Fruit fly (Drosophila melanogaster): ENCODE data around the gene vsg.
A peak's percentile ranks its signal among the peaks of the same experiment; 100 is the strongest.

Gene vsg

dm6 chr3L:9712066-9712789 is 1.9 kb upstream of the vsg start:
- TF ChIP-seq CTCF (optimal IDR thresholded peaks at IDR 0.05): no peak
- no peak for TF ChIP-seq CG8478 (optimal IDR thresholded peaks at IDR 0.05)

DNA sequence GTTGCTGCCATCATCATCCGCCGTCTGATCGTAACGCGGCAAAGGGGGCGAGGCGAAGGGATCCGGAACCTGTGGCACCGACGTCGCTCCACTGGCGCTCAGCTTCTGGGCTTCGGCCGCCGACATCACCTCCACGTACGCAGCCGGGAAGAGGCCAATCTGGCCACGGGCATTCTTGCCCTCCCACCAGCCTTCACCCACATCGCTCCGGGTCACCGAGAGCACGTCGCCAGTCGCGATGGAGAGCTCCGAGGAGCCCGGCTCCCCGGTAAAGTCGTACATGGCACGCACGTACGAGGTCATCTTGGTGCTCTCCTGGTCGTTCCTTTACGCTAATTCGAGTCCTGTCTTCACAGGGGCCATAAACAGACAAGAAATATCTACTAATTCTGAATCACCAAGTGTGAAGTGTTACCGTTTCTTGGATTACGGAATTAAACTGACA is 719 bp upstream of the vsg start, which contains the start of gene SH3PX1:
TSS of gene SH3PX1 (minus strand) at position 445 of the 445 bp plus-strand sequence.
- TF ChIP-seq CTCF (optimal IDR thresholded peaks at IDR 0.05): no peak
- TF ChIP-seq CG8478 (optimal IDR thresholded peaks at IDR 0.05): no peak

DNA sequence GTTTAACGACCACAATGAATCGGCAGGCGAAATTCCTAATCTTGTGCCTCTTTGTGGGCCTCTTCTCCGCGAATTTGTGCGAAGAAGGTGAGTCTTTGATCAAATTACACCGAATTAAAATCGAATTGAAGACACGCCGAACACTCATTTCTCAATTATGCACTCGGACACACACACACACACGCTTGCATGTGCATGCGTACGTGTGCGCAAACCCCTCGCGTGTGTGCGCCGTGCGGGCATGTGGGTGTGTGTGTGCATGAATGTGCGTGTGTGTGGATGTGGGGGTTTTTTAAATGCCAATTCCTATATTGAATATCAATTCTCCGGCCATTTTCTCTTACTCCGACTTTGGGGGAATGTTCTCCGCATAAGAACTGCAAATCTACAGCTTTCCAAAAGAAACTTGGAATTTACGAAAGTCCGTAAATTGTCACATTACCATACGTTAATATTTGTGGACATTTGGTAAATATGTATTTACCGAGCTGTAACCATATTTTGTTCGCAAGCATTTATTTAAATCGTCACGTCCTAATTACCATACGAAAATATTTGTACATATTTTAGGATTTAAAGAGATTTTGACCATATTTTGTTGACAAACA is 517 bp downstream of the vsg start:
- TF ChIP-seq CTCF (optimal IDR thresholded peaks at IDR 0.05): no peak
- no peak for TF ChIP-seq CG8478 (optimal IDR thresholded peaks at IDR 0.05)

DNA sequence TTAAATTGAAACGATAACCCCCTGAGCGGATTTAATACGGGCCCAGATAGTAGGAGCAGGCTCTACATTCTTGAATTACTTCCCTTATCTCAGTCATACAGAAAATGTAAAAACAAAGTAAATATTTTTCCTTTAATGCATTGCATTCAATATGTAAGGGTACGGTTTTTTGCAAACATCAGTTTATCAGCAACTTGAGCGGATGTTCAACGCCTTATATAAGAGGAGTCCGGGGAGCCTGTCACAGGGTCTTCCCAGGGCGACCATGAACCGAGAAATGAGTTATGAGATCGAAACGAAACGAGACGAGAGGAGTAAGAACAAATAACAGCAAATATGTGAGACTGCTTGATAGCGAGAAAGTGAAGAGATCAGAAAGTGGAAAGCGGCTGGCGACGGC is 2.5 kb downstream of the vsg start:
- TF ChIP-seq CTCF (optimal IDR thresholded peaks at IDR 0.05) (no peak), CG8478 (optimal IDR thresholded peaks at IDR 0.05) (no peak)

dm6 chr3L:9717101-9717500 is 3.0 kb downstream of the vsg start:
- TF ChIP-seq CG8478 (optimal IDR thresholded peaks at IDR 0.05) (no peak), CTCF (optimal IDR thresholded peaks at IDR 0.05) (no peak)

dm6 chr3L:9717839-9718238 is 3.7 kb downstream of the vsg start:
- TF ChIP-seq CTCF (optimal IDR thresholded peaks at IDR 0.05) (no peak), CG8478 (optimal IDR thresholded peaks at IDR 0.05) (no peak)

- TF ChIP-seq CTCF (optimal IDR thresholded peaks at IDR 0.05) (no peak), CG8478 (optimal IDR thresholded peaks at IDR 0.05) (no peak)
Observed at dm6 chr3L:9718929-9719328, 4.8 kb downstream of the vsg start, which contains the start of the genes CG18178 and CG14174. Gene CG18178 (minus strand): TSS chr3L:9719144. Gene CG14174 (plus strand): TSS chr3L:9719328.

dm6 chr3L:9720102-9720501 is 6.0 kb downstream of the vsg start:
- no peak for TF ChIP-seq CG8478 (optimal IDR thresholded peaks at IDR 0.05)
- no peak for TF ChIP-seq CTCF (optimal IDR thresholded peaks at IDR 0.05)

DNA sequence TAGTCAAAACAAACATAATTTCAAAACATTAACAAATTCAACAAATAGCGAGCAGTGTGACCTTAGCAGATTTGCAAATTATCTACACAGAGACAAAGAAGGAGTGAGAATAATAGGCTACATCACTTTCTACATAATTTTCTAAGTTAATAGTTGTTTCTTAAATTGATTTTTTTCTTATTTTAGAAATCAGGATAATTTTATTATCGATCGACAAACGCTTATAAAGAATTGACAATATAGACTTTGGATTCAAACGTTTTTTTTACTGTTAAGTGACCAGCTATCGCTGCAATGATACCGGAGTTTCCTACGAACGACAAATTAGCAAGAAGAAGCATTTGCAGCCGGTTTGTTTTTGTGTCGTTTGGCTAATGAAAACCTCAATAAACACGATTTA is 9.0 kb downstream of the vsg start, which contains the start of the genes nbs and defl:
TSS of gene nbs (minus strand) at position 87 of the 400 bp plus-strand sequence.
TSS of gene defl (plus strand) at position 316 of the 400 bp plus-strand sequence.
- TF ChIP-seq CG8478 (optimal IDR thresholded peaks at IDR 0.05): no peak
- TF ChIP-seq CTCF (optimal IDR thresholded peaks at IDR 0.05): no peak

DNA sequence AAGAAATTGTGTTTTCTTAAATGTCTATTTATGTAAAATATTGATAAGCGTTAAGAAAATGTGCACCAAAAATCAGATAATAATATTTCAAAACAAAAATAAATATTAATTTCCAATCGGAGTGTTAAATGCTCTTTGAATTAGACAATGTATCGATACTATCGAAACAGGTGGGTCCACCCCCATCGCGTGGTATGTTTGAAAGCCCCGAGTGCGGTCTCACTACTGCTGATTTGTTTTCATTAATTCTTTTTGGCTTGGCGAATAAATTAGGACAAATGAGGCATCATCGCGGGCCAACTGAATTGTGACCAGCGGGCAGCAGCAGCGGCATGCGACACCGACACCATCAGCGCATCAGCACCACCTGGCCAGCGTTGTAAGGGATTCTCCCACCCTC is 12.6 kb downstream of the vsg start, which contains the start of gene Naa60:
TSS of gene Naa60 (plus strand) at position 189 of the 400 bp plus-strand sequence.
- TF ChIP-seq CTCF (optimal IDR thresholded peaks at IDR 0.05) (peak in 1 of 2 experiments; percentile 29), CG8478 (optimal IDR thresholded peaks at IDR 0.05) (no peak)

- TF ChIP-seq CTCF (optimal IDR thresholded peaks at IDR 0.05) (peak in 1 of 2 experiments; percentile 25), CG8478 (optimal IDR thresholded peaks at IDR 0.05) (no peak)
Observed at dm6 chr3L:9729795-9730421, 15.8 kb downstream of the vsg start, which contains the start of gene ATPsynB. Gene ATPsynB (plus strand): TSS chr3L:9729999.

dm6 chr3L:9733563-9733962 is 19.4 kb downstream of the vsg start, which contains the start of gene CG6749:
Gene CG6749 (minus strand): TSS chr3L:9733807.
- TF ChIP-seq CTCF (optimal IDR thresholded peaks at IDR 0.05) (no peak), CG8478 (optimal IDR thresholded peaks at IDR 0.05) (no peak)

- TF ChIP-seq CG8478 (optimal IDR thresholded peaks at IDR 0.05) (no peak), CTCF (optimal IDR thresholded peaks at IDR 0.05) (no peak)
Observed at dm6 chr3L:9739629-9740028, 25.5 kb downstream of the vsg start.

dm6 chr3L:9742342-9742741 is 28.2 kb downstream of the vsg start:
- TF ChIP-seq CG8478 (optimal IDR thresholded peaks at IDR 0.05): no peak
- TF ChIP-seq CTCF (optimal IDR thresholded peaks at IDR 0.05): no peak

DNA sequence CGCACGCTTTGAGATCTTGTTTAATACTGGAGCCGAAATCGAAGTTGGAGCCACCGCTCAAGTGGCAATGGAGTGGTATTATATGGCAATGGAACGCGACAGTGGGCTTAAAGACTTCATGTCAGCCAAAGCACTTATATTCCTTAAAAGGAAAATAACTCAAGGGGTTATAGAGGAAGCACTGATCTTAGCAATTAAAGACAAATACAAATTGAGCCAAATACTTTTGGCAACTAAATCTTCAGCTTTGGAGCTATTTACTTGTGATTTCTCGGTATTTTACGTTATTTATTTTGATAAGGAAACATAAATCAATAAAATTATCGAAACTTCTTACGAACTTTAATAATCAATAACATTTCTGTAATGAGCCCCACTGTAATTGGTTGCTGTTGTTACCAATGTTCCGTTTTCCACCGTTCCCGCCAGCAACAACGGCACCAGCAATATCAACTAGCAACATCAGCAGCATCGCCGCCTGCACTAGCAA is 30.0 kb downstream of the vsg start:
- TF ChIP-seq CG8478 (optimal IDR thresholded peaks at IDR 0.05): no peak

Measured in S2 (cell line).